Fruit fly (Drosophila melanogaster): ENCODE measurements around the gene CG15824.

Gene CG15824

DNA sequence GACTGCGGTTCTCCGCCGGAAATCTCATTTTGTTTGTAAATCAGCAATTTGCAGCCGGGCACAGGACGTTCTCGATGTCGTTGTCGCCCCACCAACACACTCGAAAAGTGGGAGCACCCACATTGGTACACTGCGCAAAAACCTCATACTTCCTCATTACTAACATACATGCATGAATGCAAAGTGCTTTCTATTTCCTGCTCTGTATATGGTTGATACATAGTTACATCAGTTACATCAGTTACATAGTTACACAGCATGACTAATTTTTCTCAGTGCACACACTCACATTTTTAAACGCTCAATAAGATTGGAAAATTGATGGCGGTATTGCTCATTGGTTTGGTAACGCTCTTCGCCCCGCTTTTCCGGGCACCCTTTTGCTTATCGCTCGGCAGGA, 12.2 kb upstream of the CG15824 start (continued):
- TF ChIP-seq Usf (GFP tag; optimal IDR thresholded peaks at IDR 0.05), result no peak
- peak; percentile 41 for TF ChIP-seq gem (tag; optimal IDR thresholded peaks at IDR 0.05)
- TF ChIP-seq CG18476 (GFP tag; optimal IDR thresholded peaks at IDR 0.05), result no peak
- peak; percentile 11 for TF ChIP-seq phol (tag; optimal IDR thresholded peaks at IDR 0.05)
- peak; percentile 14 for TF ChIP-seq fd96Cb (tag; optimal IDR thresholded peaks at IDR 0.05)
- TF ChIP-seq Ets65A (GFP tag), result no peak

DNA sequence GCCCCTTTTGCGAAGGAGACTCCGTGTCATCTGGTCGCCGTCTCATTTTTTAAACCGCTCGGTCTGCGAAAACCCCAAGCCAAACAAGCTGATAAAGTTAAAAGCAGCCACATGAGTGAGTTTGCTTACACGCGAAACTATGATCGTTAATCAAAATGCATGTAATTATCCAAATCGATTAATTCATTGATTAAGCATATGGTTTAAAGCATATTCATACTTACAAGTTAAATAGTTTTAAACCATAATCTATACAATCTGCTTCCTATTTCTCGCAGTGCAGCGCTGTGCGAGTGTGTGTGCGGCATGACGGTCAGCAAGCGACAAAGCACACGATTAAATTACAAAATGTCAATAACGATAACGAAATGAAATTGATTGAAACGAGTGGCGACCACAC, 10.5 kb upstream of the CG15824 start:
- TF ChIP-seq CG1603 (tag; optimal IDR thresholded peaks at IDR 0.05), result peak; percentile 23
- TF ChIP-seq Med (GFP tag), result peak; percentile 68
- TF ChIP-seq CG13894 (tag; optimal IDR thresholded peaks at IDR 0.05), result no peak
- peak; percentile 82 for TF ChIP-seq Ets65A (GFP tag)
- TF ChIP-seq CG13287 (GFP tag; IDR thresholded peaks at IDR 0.05; ENCODE audit: partially characterized antibody), result no peak
- no peak for TF ChIP-seq CG8290 (GFP tag; optimal IDR thresholded peaks at IDR 0.05)
- TF ChIP-seq CG8290 (tag; optimal IDR thresholded peaks at IDR 0.05), result peak in 1 of 2 experiments; percentile 7
- TF ChIP-seq h (optimal IDR thresholded peaks at IDR 0.05), result no peak
- TF ChIP-seq abd-A (tag; optimal IDR thresholded peaks at IDR 0.05), result no peak
- no peak for TF ChIP-seq Jarid2 (GFP tag; optimal IDR thresholded peaks at IDR 0.05)
- TF ChIP-seq gfzf (GFP tag; optimal IDR thresholded peaks at IDR 0.05), result no peak
- TF ChIP-seq prd (optimal IDR thresholded peaks at IDR 0.05), result no peak
- TF ChIP-seq prd (GFP tag; IDR thresholded peaks at IDR 0.05), result 0 out of 3 replicates have a peak, but pooled peaks have one; percentile 20
- peak; percentile 46 for TF ChIP-seq sisA (GFP tag; IDR thresholded peaks at IDR 0.05)

DNA sequence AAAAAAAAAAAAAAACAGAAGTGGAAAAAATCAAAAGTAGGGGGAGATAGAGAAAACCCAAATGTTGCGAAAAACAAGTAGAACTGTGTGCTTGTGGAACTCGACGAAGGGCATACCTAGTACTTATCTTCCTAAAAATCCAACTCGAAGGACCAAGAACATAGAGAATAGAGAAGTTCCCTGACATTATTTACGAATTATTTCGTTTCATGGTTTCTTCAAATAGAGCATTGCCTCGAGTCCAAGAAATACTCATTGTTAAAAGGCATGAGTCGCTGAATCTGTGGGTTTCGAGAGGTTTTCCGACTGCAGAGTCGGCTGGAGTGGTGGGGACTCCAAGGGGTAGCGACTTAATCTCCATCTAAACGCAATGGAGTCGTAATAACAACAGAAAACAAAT, 8.2 kb upstream of the CG15824 start:
- TF ChIP-seq hb (GFP tag; IDR thresholded peaks at IDR 0.05; ENCODE audit: partially characterized antibody), result no peak
- TF ChIP-seq sens (GFP tag), result peak; percentile 60
- peak; percentile 10 for TF ChIP-seq CG2678 (tag; optimal IDR thresholded peaks at IDR 0.05)
- TF ChIP-seq CG13894 (tag; optimal IDR thresholded peaks at IDR 0.05), result peak; percentile 71
- peak; percentile 3 for TF ChIP-seq Ets65A (GFP tag)
- TF ChIP-seq CG9437 (GFP tag; optimal IDR thresholded peaks at IDR 0.05), result no peak
- TF ChIP-seq zfh1 (GFP tag; IDR thresholded peaks at IDR 0.05), result no peak
- peak; percentile 17 for TF ChIP-seq Med (GFP tag)
- peak; percentile 46; the same call in 2 of the 3 replicates for TF ChIP-seq row (GFP tag; IDR thresholded peaks at IDR 0.05)
- TF ChIP-seq slbo (GFP tag; IDR thresholded peaks at IDR 0.05), result peak; percentile 29; the same call in 1 of the 2 replicates
- no peak for TF ChIP-seq gfzf (GFP tag; optimal IDR thresholded peaks at IDR 0.05)
- TF ChIP-seq D19B (GFP tag; optimal IDR thresholded peaks at IDR 0.05), result peak; percentile 62
- no peak for TF ChIP-seq fd64A (GFP tag; optimal IDR thresholded peaks at IDR 0.05)
- TF ChIP-seq Ptx1 (GFP tag; IDR thresholded peaks at IDR 0.05), result peak; percentile 19; the same call in 1 of the 2 replicates
- no peak for TF ChIP-seq croc (GFP tag; conservative IDR thresholded peaks at IDR 0.05)

DNA sequence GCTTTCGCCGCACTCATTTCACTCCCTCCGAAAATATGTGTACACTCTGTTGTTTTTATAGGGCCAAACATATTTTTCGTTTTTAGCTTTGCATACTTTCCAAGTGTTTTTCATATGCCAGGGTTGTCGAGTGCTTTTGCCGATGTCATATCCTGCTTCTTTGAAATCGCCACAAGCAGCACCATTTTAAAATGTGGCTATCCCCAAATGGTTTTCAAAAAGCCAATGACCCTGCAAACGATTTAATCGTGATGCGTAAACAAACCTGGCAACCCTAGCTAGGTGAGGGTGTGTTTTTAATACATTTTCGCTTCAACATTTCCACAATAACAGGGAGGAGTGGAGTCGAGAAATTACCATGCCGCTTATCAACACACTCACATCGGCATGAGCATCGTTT, 7.5 kb upstream of the CG15824 start:
- no peak for TF ChIP-seq esg (GFP tag; conservative IDR thresholded peaks at IDR 0.05)
- TF ChIP-seq CG13123 (GFP tag; optimal IDR thresholded peaks at IDR 0.05), result no peak
- TF ChIP-seq Hr39 (optimal IDR thresholded peaks at IDR 0.05), result no peak
- no peak for TF ChIP-seq CG10274 (GFP tag; optimal IDR thresholded peaks at IDR 0.05)
- TF ChIP-seq nerfin-1 (tag; optimal IDR thresholded peaks at IDR 0.05), result no peak
- peak; percentile 4 for TF ChIP-seq CG13775 (GFP tag; optimal IDR thresholded peaks at IDR 0.05)
- TF ChIP-seq CG30431 (GFP tag; optimal IDR thresholded peaks at IDR 0.05), result no peak
- TF ChIP-seq CG3065 (GFP tag; optimal IDR thresholded peaks at IDR 0.05), result no peak
- peak; percentile 10 for TF ChIP-seq CG12942 (GFP tag; optimal IDR thresholded peaks at IDR 0.05)
- no peak for TF ChIP-seq CG15601 (tag; optimal IDR thresholded peaks at IDR 0.05)
- no peak for TF ChIP-seq bbx (GFP tag; IDR thresholded peaks at IDR 0.05; ENCODE audit: partially characterized antibody)
- TF ChIP-seq Opbp (GFP tag; IDR thresholded peaks at IDR 0.05; ENCODE audit: partially characterized antibody), result no peak
- TF ChIP-seq Six4 (GFP tag; optimal IDR thresholded peaks at IDR 0.05), result no peak
- TF ChIP-seq CG14860 (GFP tag; IDR thresholded peaks at IDR 0.05; ENCODE audit: partially characterized antibody), result no peak
- no peak for TF ChIP-seq emc (GFP tag; optimal IDR thresholded peaks at IDR 0.05)
- TF ChIP-seq pnt (GFP tag; optimal IDR thresholded peaks at IDR 0.05), result no peak
- TF ChIP-seq CG6765 (GFP tag; optimal IDR thresholded peaks at IDR 0.05), result no peak
- no peak for TF ChIP-seq CG6175 (GFP tag; IDR thresholded peaks at IDR 0.05)
- TF ChIP-seq Dfd (GFP tag; optimal IDR thresholded peaks at IDR 0.05), result no peak
- no peak for TF ChIP-seq sima (GFP tag; optimal IDR thresholded peaks at IDR 0.05)
